Worm (Caenorhabditis elegans) whole organism, early embryonic: ENCODE results near the gene srh-88.

Source experiments
- B0310.2 ChIP-seq: sonication (generic microtip); optimal IDR thresholded peaks from 2 replicates; lab custom pipeline; 2016; ENCODE audit warnings: mild to moderate bottlenecking, missing genetic modification characterization, missing compliant biosample characterization
- F13C5.2 ChIP-seq: sonication (generic microtip); optimal IDR thresholded peaks from 2 replicates; lab custom pipeline; 2017; ENCODE audit warnings: mild to moderate bottlenecking, missing genetic modification characterization, inconsistent platforms, missing compliant biosample characterization
- aly-1 ChIP-seq: sonication (generic microtip); optimal IDR thresholded peaks from 2 replicates; lab custom pipeline; 2016; ENCODE audit warnings: missing genetic modification characterization, missing compliant biosample characterization
- ama-1 ChIP-seq: fragments of 150-350 bp; optimal IDR thresholded peaks from 2 replicates; lab custom pipeline; 2014
- ceh-13 ChIP-seq: fragments of 200-800 bp; sonication (Bioruptor generic); optimal IDR thresholded peaks from 2 replicates; lab custom pipeline; 2018; ENCODE audit warnings: mild to moderate bottlenecking, missing genetic modification characterization, missing compliant biosample characterization
- ceh-36 ChIP-seq: sonication (generic microtip); optimal IDR thresholded peaks from 2 replicates; lab custom pipeline; 2016; ENCODE audit warnings: missing genetic modification characterization, inconsistent platforms, missing compliant biosample characterization
- ets-7 ChIP-seq: sonication (generic microtip); optimal IDR thresholded peaks from 2 replicates; lab custom pipeline; 2016; ENCODE audit warnings: missing genotype, missing genetic modification characterization, missing compliant biosample characterization
- flt-1 ChIP-seq: fragments of 200-800 bp; sonication (Bioruptor generic); IDR thresholded peaks from 2 replicates; pipeline ENCODE4 v1.3.6; 2022; ENCODE audit warnings: missing genetic modification characterization, missing compliant biosample characterization
- hmbx-1 ChIP-seq: sonication (generic microtip); optimal IDR thresholded peaks from 2 replicates; lab custom pipeline; 2016; ENCODE audit warnings: mild to moderate bottlenecking, missing genetic modification characterization, missing compliant biosample characterization
- hmg-4 ChIP-seq: fragments of 200-800 bp; sonication (Bioruptor generic); optimal IDR thresholded peaks from 2 replicates; lab custom pipeline; 2018; ENCODE audit warnings: mild to moderate bottlenecking, missing genetic modification characterization, missing compliant biosample characterization
- hnd-1 ChIP-seq: sonication (generic microtip); optimal IDR thresholded peaks from 2 replicates; lab custom pipeline; 2016; ENCODE audit warnings: missing genetic modification characterization, missing compliant biosample characterization
- pes-1 ChIP-seq: fragments of 200-800 bp; sonication (Bioruptor generic); IDR thresholded peaks from 2 replicates; pipeline ENCODE4 v1.3.6; 2022; ENCODE audit warnings: missing genetic modification reagents, missing genetic modification characterization, missing compliant biosample characterization
- scrt-1 ChIP-seq: fragments of 200-800 bp; sonication (Bioruptor generic); IDR thresholded peaks from 2 replicates; pipeline ENCODE4 v1.3.6; 2022; ENCODE audit warnings: missing genetic modification characterization, missing compliant biosample characterization
- sea-1 ChIP-seq: fragments of 200-800 bp; sonication (Bioruptor generic); conservative IDR thresholded peaks from 2 replicates; pipeline ENCODE4 v1.3.6; 2022; ENCODE audit warnings: missing genetic modification characterization, missing compliant biosample characterization
- tbx-11 ChIP-seq: fragments of 200-800 bp; sonication (Bioruptor generic); IDR thresholded peaks from 2 replicates; pipeline ENCODE4 v1.3.6; 2022; ENCODE audit warnings: missing genetic modification characterization, missing compliant biosample characterization
- tbx-37 ChIP-seq: fragments of 200-800 bp; sonication (Bioruptor generic); conservative IDR thresholded peaks from 2 replicates; pipeline ENCODE4 v1.3.6; 2022; ENCODE audit warnings: missing genetic modification reagents, missing genetic modification characterization, missing compliant biosample characterization
- tra-4 ChIP-seq: sonication (generic microtip); optimal IDR thresholded peaks from 2 replicates; lab custom pipeline; 2017; ENCODE audit warnings: missing genetic modification characterization, missing compliant biosample characterization

srh-88 gene

DNA sequence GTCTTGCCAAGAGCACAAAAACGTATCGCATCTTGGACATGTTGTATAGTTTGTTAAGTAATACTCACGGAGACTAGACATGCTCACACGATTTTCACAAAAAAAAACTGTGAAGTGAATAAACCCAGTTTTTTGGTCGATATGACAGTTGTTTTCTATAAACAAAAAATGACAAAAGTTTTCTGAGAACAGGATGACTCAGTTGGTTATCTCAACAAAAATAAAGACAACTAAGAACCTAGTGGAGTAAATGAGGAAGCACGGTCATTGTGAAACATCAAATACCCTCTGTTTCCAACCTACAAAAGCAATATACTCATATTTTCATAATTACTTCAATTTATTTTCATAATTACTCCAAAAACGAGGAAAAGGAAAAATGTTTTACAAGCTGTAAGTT lies 19.1 kb downstream of the srh-88 start, which contains the start of gene srh-87:
Gene srh-87 (minus strand): TSS at position 101 of the 400 bp plus-strand sequence.
- TF ChIP-seq hmbx-1 (tag; lab: Kevin White, UChicago) (no peak), tra-4 (no peak)

ce11 chrV:2943859-2944258 lies 20.8 kb downstream of the srh-88 start, which contains the start of gene srw-137:
Gene srw-137, minus strand, starts transcription at chrV:2943959.
- no peak for TF ChIP-seq tbx-37
- TF ChIP-seq tbx-11 (GFP tag; lab: Robert Waterston, UW) = no peak
- TF ChIP-seq ceh-36 (tag; lab: Kevin White, UChicago) = no peak
- TF ChIP-seq ceh-13 (GFP tag; lab: Kevin White, UChicago) = no peak
- no peak for TF ChIP-seq B0310.2 (tag; lab: Kevin White, UChicago)
- no peak for TF ChIP-seq tra-4
- TF ChIP-seq flt-1 (GFP tag; lab: Robert Waterston, UW) = no peak
- no peak for TF ChIP-seq hmbx-1 (tag; lab: Kevin White, UChicago)
- TF ChIP-seq sea-1 (GFP tag; lab: Robert Waterston, UW) = no peak
- no peak for TF ChIP-seq hnd-1 (tag; lab: Kevin White, UChicago)
- TF ChIP-seq ama-1 (lab: Kevin White, UChicago) = no peak
- TF ChIP-seq F13C5.2 (tag; lab: Kevin White, UChicago) = no peak
- no peak for TF ChIP-seq aly-1

- no peak for TF ChIP-seq aly-1
- TF ChIP-seq ceh-13 (GFP tag; lab: Kevin White, UChicago) = no peak
- no peak for TF ChIP-seq flt-1 (GFP tag; lab: Robert Waterston, UW)
Observed at ce11 chrV:2942247-2942646, 22.4 kb downstream of the srh-88 start.

ce11 chrV:2941405-2941804 lies 23.3 kb downstream of the srh-88 start, which contains the start of gene srw-143:
Gene srw-143, minus strand, starts transcription at chrV:2941505.
- TF ChIP-seq tbx-11 (GFP tag; lab: Robert Waterston, UW) = no peak
- TF ChIP-seq B0310.2 (tag; lab: Kevin White, UChicago) = no peak
- TF ChIP-seq tra-4 = no peak
- no peak for TF ChIP-seq sea-1 (GFP tag; lab: Robert Waterston, UW)
- TF ChIP-seq ceh-13 (GFP tag; lab: Kevin White, UChicago) = no peak
- TF ChIP-seq flt-1 (GFP tag; lab: Robert Waterston, UW) = no peak
- no peak for TF ChIP-seq ceh-36 (tag; lab: Kevin White, UChicago)
- no peak for TF ChIP-seq F13C5.2 (tag; lab: Kevin White, UChicago)
- TF ChIP-seq hmbx-1 (tag; lab: Kevin White, UChicago) = no peak
- no peak for TF ChIP-seq ama-1 (lab: Kevin White, UChicago)
- TF ChIP-seq pes-1 (GFP tag; lab: Robert Waterston, UW) = no peak
- TF ChIP-seq hnd-1 (tag; lab: Kevin White, UChicago) = no peak
- TF ChIP-seq scrt-1 (GFP tag; lab: Robert Waterston, UW) = no peak

DNA sequence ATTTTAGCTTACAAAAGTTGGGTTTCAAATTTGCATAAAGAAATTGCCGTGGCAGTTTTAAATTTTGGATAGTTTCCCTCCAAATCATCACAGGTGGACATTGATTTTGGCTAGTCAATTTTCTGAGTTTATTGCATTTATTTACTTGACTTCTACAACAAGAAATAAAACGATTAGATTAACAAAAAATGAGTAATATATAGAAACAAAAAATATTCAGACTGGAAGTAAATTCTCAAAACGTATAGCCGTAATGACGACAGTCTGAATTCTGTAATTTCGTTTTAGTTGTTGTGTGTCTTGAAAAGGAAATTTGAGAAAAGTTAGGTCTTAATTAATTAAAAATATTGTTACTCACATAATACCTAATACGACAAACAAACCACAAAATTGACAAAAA lies 26.2 kb downstream of the srh-88 start, which contains the start of gene srw-141:
Gene srw-141 (minus strand): TSS at position 101 of the 400 bp plus-strand sequence.
- TF ChIP-seq hmbx-1 (tag; lab: Kevin White, UChicago) (no peak), ceh-13 (GFP tag; lab: Kevin White, UChicago) (no peak), pes-1 (GFP tag; lab: Robert Waterston, UW) (no peak), hnd-1 (tag; lab: Kevin White, UChicago) (no peak), scrt-1 (GFP tag; lab: Robert Waterston, UW) (no peak), hmg-4 (GFP tag; lab: Kevin White, UChicago) (no peak), ets-7 (tag; lab: Kevin White, UChicago) (no peak), ama-1 (lab: Kevin White, UChicago) (no peak), flt-1 (GFP tag; lab: Robert Waterston, UW) (no peak), ceh-36 (tag; lab: Kevin White, UChicago) (no peak), B0310.2 (tag; lab: Kevin White, UChicago) (no peak), F13C5.2 (tag; lab: Kevin White, UChicago) (no peak), sea-1 (GFP tag; lab: Robert Waterston, UW) (no peak), tbx-37 (no peak), tra-4 (no peak), aly-1 (no peak), tbx-11 (GFP tag; lab: Robert Waterston, UW) (no peak)

DNA sequence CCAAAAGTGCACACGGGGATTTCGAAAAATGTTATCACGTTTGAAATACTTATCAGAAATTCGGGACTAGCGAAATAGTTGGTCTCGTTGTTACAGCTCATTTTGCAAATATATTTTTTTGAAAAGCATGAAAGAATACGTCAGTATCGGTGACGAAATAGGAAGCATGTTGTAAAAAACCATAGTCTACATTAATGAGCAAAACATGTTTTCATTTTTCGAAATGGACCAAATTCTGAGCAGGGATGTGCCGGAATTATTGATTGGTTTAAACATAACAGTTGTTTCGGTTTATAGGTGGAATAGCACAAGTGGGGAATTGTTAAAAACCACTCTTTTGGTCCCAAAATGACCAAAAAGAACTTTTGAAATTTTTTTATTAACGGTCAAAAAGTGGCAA lies 30.6 kb downstream of the srh-88 start, which contains the start of gene srh-247:
Gene srh-247 (minus strand): TSS at position 101 of the 400 bp plus-strand sequence.
- TF ChIP-seq sea-1 (GFP tag; lab: Robert Waterston, UW) (no peak), hnd-1 (tag; lab: Kevin White, UChicago) (no peak), aly-1 (no peak), ama-1 (lab: Kevin White, UChicago) (no peak)

DNA sequence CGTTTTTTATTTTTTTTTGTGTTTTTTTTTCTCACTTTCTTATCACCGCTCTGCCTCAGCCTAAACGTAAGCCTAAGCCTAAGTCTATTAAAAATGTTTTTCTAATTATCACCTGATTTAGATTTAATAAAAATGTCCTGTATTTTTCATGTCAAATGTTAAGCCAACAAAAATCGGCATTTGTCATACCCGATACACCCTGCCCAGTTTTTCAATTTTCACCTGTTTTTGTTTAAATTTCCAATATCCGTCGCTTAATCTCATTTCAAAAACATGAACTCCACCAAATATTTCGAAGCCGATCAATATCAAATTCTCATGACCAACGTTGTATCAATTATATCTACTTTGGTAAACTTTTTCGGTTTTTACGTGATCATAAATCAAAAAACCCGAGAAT lies 33.4 kb downstream of the srh-88 start, which contains the start of gene C31B8.1:
Gene C31B8.1 (plus strand): TSS at position 301 of the 400 bp plus-strand sequence.
- TF ChIP-seq B0310.2 (tag; lab: Kevin White, UChicago) (no peak), ama-1 (lab: Kevin White, UChicago) (no peak)

DNA sequence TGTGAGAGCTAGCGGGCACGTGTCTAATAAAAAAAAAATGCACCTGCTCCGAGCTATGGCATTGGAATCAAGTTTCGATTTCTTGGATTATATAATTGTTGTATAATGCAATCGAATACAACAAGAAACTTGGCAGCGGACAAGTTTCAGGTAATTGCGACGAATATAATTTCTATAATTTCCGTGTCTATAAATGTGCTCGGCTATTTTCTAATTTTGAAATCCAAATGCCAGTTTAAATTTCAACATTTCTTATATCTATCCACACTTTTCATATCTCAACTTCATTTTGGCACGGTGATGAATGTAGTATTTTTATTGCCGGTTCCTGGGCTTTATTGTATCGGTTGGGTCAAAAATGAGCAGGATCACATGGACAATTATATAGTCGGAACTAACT lies 34.9 kb downstream of the srh-88 start, which contains the start of gene C31B8.16:
Gene C31B8.16 (plus strand): TSS at position 301 of the 400 bp plus-strand sequence.
- TF ChIP-seq hmg-4 (GFP tag; lab: Kevin White, UChicago) (no peak), aly-1 (no peak), hnd-1 (tag; lab: Kevin White, UChicago) (no peak), ceh-36 (tag; lab: Kevin White, UChicago) (no peak), hmbx-1 (tag; lab: Kevin White, UChicago) (no peak), scrt-1 (GFP tag; lab: Robert Waterston, UW) (no peak), F13C5.2 (tag; lab: Kevin White, UChicago) (no peak)
